Worm (Caenorhabditis elegans): Measurements from ENCODE around the gene Y81B9A.2.

Y81B9A.2 gene

ce11 chrX:9208492-9208891, 24.6 kb downstream of the Y81B9A.2 start (continued):
- TF ChIP-seq sdz-12 (GFP tag; optimal IDR thresholded peaks at IDR 0.05) (no peak), dve-1 (tag; optimal IDR thresholded peaks at IDR 0.05; ENCODE audit: insufficient read depth) (peak; percentile 48), skn-1 (tag; optimal IDR thresholded peaks at IDR 0.05) (no peak)

ce11 chrX:9208933-9209332, 25.0 kb downstream of the Y81B9A.2 start:
- TF ChIP-seq unc-62 (GFP tag; optimal IDR thresholded peaks at IDR 0.05 in 1 of 2), result peak in 1 of 2 experiments; percentile 99
- no peak for TF ChIP-seq unc-62 (tag; optimal IDR thresholded peaks at IDR 0.05)
- TF ChIP-seq hif-1 (tag; optimal IDR thresholded peaks at IDR 0.05), result no peak

- TF ChIP-seq aha-1 (tag) (peak; percentile 74), mep-1 (tag; optimal IDR thresholded peaks at IDR 0.05) (peak; percentile 9), hlh-30 (tag; optimal IDR thresholded peaks at IDR 0.05; ENCODE audit: insufficient read depth) (peak; percentile 7), nhr-28 (tag; optimal IDR thresholded peaks at IDR 0.05) (peak; percentile 61), daf-16 (GFP tag; optimal IDR thresholded peaks at IDR 0.05) (no peak), daf-16 (tag; optimal IDR thresholded peaks at IDR 0.05) (peak; percentile 82), php-3 (GFP tag; IDR thresholded peaks at IDR 0.05) (0 out of 2 replicates have a peak, but pooled peaks have one; percentile 27), unc-62 (GFP tag; optimal IDR thresholded peaks at IDR 0.05 in 1 of 2) (no peak), unc-62 (tag; optimal IDR thresholded peaks at IDR 0.05) (no peak), dve-1 (tag; optimal IDR thresholded peaks at IDR 0.05; ENCODE audit: insufficient read depth) (peak; percentile 47), hlh-11 (tag; optimal IDR thresholded peaks at IDR 0.05) (peak; percentile 65), unc-130 (GFP tag; optimal IDR thresholded peaks at IDR 0.05) (no peak), madf-5 (GFP tag; IDR thresholded peaks at IDR 0.05) (no peak), nhr-48 (tag; optimal IDR thresholded peaks at IDR 0.05) (peak; percentile 11), pqm-1 (tag; optimal IDR thresholded peaks at IDR 0.05) (peak; percentile 47), dmd-6 (GFP tag; IDR thresholded peaks at IDR 0.05) (peak; percentile 23; the same call in 1 of the 2 replicates)
Observed at ce11 chrX:9210086-9210485, 26.1 kb downstream of the Y81B9A.2 start.

- TF ChIP-seq nhr-28 (tag; optimal IDR thresholded peaks at IDR 0.05) (peak; percentile 69), nhr-76 (tag; optimal IDR thresholded peaks at IDR 0.05) (no peak), dmd-8 (GFP tag; IDR thresholded peaks at IDR 0.05) (no peak), nhr-77 (tag; optimal IDR thresholded peaks at IDR 0.05) (peak; percentile 55), mxl-3 (GFP tag; optimal IDR thresholded peaks at IDR 0.05) (peak; percentile 48), daf-12 (tag; optimal IDR thresholded peaks at IDR 0.05) (no peak), pha-4 (GFP tag; IDR thresholded peaks at IDR 0.05) (no peak), pha-4 (tag; optimal IDR thresholded peaks at IDR 0.05) (no peak), pqm-1 (tag; optimal IDR thresholded peaks at IDR 0.05) (peak; percentile 88), spr-3 (GFP tag; optimal IDR thresholded peaks at IDR 0.05) (no peak), mdl-1 (tag; optimal IDR thresholded peaks at IDR 0.05) (peak in 1 of 2 experiments; percentile 53), ces-1 (GFP tag; optimal IDR thresholded peaks at IDR 0.05) (no peak), hlh-11 (tag; optimal IDR thresholded peaks at IDR 0.05) (peak; percentile 40), hif-1 (tag; optimal IDR thresholded peaks at IDR 0.05) (no peak), dmd-6 (GFP tag; IDR thresholded peaks at IDR 0.05) (peak; percentile 78), daf-16 (GFP tag; optimal IDR thresholded peaks at IDR 0.05) (no peak), daf-16 (tag; optimal IDR thresholded peaks at IDR 0.05) (peak; percentile 86), dve-1 (tag; optimal IDR thresholded peaks at IDR 0.05; ENCODE audit: insufficient read depth) (peak; percentile 62), dmd-9 (GFP tag; IDR thresholded peaks at IDR 0.05) (no peak), hlh-30 (tag; optimal IDR thresholded peaks at IDR 0.05; ENCODE audit: insufficient read depth) (peak; percentile 20)
Observed at ce11 chrX:9212675-9213074, 28.7 kb downstream of the Y81B9A.2 start.

- TF ChIP-seq nhr-6 (tag; optimal IDR thresholded peaks at IDR 0.05), result no peak
- no peak for TF ChIP-seq Y75B8A.6 (GFP tag; IDR thresholded peaks at IDR 0.05)
- peak; percentile 88 for TF ChIP-seq nhr-28 (tag; optimal IDR thresholded peaks at IDR 0.05)
- no peak for TF ChIP-seq nhr-41 (GFP tag; IDR thresholded peaks at IDR 0.05)
- TF ChIP-seq mep-1 (tag; optimal IDR thresholded peaks at IDR 0.05), result peak; percentile 31
- no peak for TF ChIP-seq lim-7 (GFP tag; IDR thresholded peaks at IDR 0.05)
- no peak for TF ChIP-seq skn-1 (tag; optimal IDR thresholded peaks at IDR 0.05)
- no peak for TF ChIP-seq spr-1 (tag; optimal IDR thresholded peaks at IDR 0.05)
- TF ChIP-seq zip-2 (tag; optimal IDR thresholded peaks at IDR 0.05), result no peak
- TF ChIP-seq F37D6.2 (tag; optimal IDR thresholded peaks at IDR 0.05), result no peak
- TF ChIP-seq zag-1 (tag; optimal IDR thresholded peaks at IDR 0.05), result no peak
- TF ChIP-seq zfp-3 (GFP tag; conservative IDR thresholded peaks at IDR 0.05), result no peak; the same call in 1 of the 2 replicates
- TF ChIP-seq nhr-76 (tag; optimal IDR thresholded peaks at IDR 0.05), result no peak
- TF ChIP-seq nhr-48 (tag; optimal IDR thresholded peaks at IDR 0.05), result peak; percentile 83
- TF ChIP-seq lsy-2 (tag; optimal IDR thresholded peaks at IDR 0.05), result no peak
- TF ChIP-seq F26F4.8 (GFP tag; conservative IDR thresholded peaks at IDR 0.05), result no peak
- TF ChIP-seq daf-8 (GFP tag; IDR thresholded peaks at IDR 0.05), result no peak
- TF ChIP-seq nhr-77 (tag; optimal IDR thresholded peaks at IDR 0.05), result peak; percentile 76
- TF ChIP-seq lir-3 (tag; optimal IDR thresholded peaks at IDR 0.05), result no peak
- no peak for TF ChIP-seq ceh-28 (tag; optimal IDR thresholded peaks at IDR 0.05)
Observed at ce11 chrX:9213873-9214341, 30.0 kb downstream of the Y81B9A.2 start, which contains the start of gene C35B8.3. C35B8.3 (plus strand) TSS chrX:9213923.

All from whole organism, L4 larva.